Worm (Caenorhabditis elegans): ENCODE data around the gene fipr-20.

DNA sequence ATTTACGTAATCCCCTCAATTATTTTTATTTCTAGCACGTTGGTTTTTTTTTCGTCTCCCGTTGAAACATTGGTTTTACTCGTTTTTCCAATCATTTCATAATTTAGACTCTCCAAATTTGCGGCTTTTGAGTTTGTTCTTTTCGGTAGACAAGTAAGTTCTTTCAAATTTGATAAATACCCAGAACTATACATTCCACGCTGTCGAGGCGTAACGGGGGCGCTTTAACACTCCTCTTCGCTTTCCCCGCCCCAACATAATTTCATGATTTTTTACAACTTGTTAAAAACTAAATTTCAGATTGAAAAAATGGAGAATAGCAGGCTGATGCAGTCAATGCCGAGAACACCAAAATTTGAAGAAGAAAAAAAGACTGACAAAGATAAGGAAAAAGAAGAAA, 5.6 kb downstream of the fipr-20 start, which contains the start of gene Y69F12A.1:
- no peak for TF ChIP-seq jun-1 (tag; optimal IDR thresholded peaks at IDR 0.05)
- TF ChIP-seq nhr-42 (GFP tag; IDR thresholded peaks at IDR 0.05), result no peak
- no peak for TF ChIP-seq ztf-11 (tag; optimal IDR thresholded peaks at IDR 0.05)
- no peak for TF ChIP-seq fos-1 (tag; optimal IDR thresholded peaks at IDR 0.05)
- no peak for TF ChIP-seq nhr-237 (tag; optimal IDR thresholded peaks at IDR 0.05)
- TF ChIP-seq zag-1 (tag; optimal IDR thresholded peaks at IDR 0.05), result no peak
- no peak for TF ChIP-seq nhr-10 (tag; optimal IDR thresholded peaks at IDR 0.05)
- TF ChIP-seq daf-12 (tag; optimal IDR thresholded peaks at IDR 0.05), result no peak
- TF ChIP-seq snpc-4 (tag; optimal IDR thresholded peaks at IDR 0.05), result no peak
- TF ChIP-seq ceh-82 (tag; optimal IDR thresholded peaks at IDR 0.05), result no peak
- no peak for TF ChIP-seq F26F4.8 (GFP tag; conservative IDR thresholded peaks at IDR 0.05)
- TF ChIP-seq ZK546.5 (tag; optimal IDR thresholded peaks at IDR 0.05), result no peak
- no peak for TF ChIP-seq unc-39 (tag; optimal IDR thresholded peaks at IDR 0.05)

Measured in whole organism, L4 larva.